Worm (Caenorhabditis elegans): Measurements from ENCODE around the gene Y116A8C.40.

- TF ChIP-seq flt-1 (GFP tag; IDR thresholded peaks at IDR 0.05) (no peak), cog-1 (tag; optimal IDR thresholded peaks at IDR 0.05) (no peak), T22C8.4 (GFP tag; IDR thresholded peaks at IDR 0.05) (no peak), ref-1 (GFP tag; conservative IDR thresholded peaks at IDR 0.05) (no peak), ztf-29 (GFP tag; IDR thresholded peaks at IDR 0.05) (no peak), klf-2 (GFP tag; conservative IDR thresholded peaks at IDR 0.05) (no peak), med-1 (GFP tag; optimal IDR thresholded peaks at IDR 0.05; ENCODE audit: insufficient read depth) (no peak), tab-1 (GFP tag; IDR thresholded peaks at IDR 0.05) (no peak)
Measured at ce11 chrIV:17109436-17109835, 41.3 kb downstream of the Y116A8C.40 start.
